Worm (Caenorhabditis elegans) whole organism, L4 larva: ENCODE data around the gene nrsn-1.
A peak's percentile ranks its signal among the peaks of the same experiment; 100 is the strongest.

Source experiments
- aha-1 ChIP-seq: fragments of 150-350 bp; peaks from one replicate; lab custom pipeline; 2014; ENCODE audit warnings: missing biosample characterization, missing genetic modification characterization
- ces-1 ChIP-seq: fragments of 150-350 bp; sonication (generic microtip); optimal IDR thresholded peaks from 4 replicates; lab custom pipeline; 2014; ENCODE audit warnings: missing biosample characterization, missing genetic modification reagents, missing genetic modification characterization
- ctbp-1 ChIP-seq: fragments of 200-800 bp; sonication (Bioruptor generic); IDR thresholded peaks from 2 replicates; pipeline ENCODE4 v1.3.6; 2022; ENCODE audit warnings: missing genetic modification reagents, missing genetic modification characterization, missing compliant biosample characterization
- dmd-8 ChIP-seq: fragments of 200-800 bp; sonication (Bioruptor generic); IDR thresholded peaks from 2 replicates; pipeline ENCODE4 v1.3.6; 2022; ENCODE audit warnings: missing genetic modification characterization, missing compliant biosample characterization
- egl-27 ChIP-seq: sonication (generic microtip); optimal IDR thresholded peaks from 3 replicates; lab custom pipeline; 2017; ENCODE audit warnings: missing biosample characterization, missing genetic modification reagents, missing genetic modification characterization
- fos-1 ChIP-seq: fragments of 150-350 bp; optimal IDR thresholded peaks from 2 replicates; lab custom pipeline; 2014; ENCODE audit warnings: missing biosample characterization, missing genetic modification characterization
- hlh-30 ChIP-seq: sonication (generic microtip); optimal IDR thresholded peaks from 2 replicates; lab custom pipeline; 2017; ENCODE audit warnings: antibody characterized with exemption, mild to moderate bottlenecking, missing genetic modification characterization, missing compliant biosample characterization; ENCODE audit not compliant: insufficient read depth
- lin-1 ChIP-seq: fragments of 200-800 bp; sonication (Bioruptor generic); IDR thresholded peaks from 2 replicates; pipeline ENCODE4 v1.3.6; 2022; ENCODE audit warnings: missing genetic modification reagents, missing genetic modification characterization, missing compliant biosample characterization
- nhr-28 ChIP-seq: fragments of 150-350 bp; optimal IDR thresholded peaks from 2 replicates; lab custom pipeline; 2014; ENCODE audit warnings: missing biosample characterization, missing genetic modification characterization
- nhr-41 ChIP-seq: fragments of 200-800 bp; sonication (Bioruptor generic); IDR thresholded peaks from 2 replicates; pipeline ENCODE4 v1.3.6; 2022; ENCODE audit warnings: missing genetic modification reagents, missing genetic modification characterization, missing compliant biosample characterization
- skn-1 ChIP-seq: fragments of 150-350 bp; optimal IDR thresholded peaks from 2 replicates; lab custom pipeline; 2014; ENCODE audit warnings: missing biosample characterization, missing genetic modification characterization
- unc-130 ChIP-seq: sonication (generic microtip); optimal IDR thresholded peaks from 2 replicates; lab custom pipeline; 2016; ENCODE audit warnings: missing genetic modification reagents, missing genetic modification characterization, missing compliant biosample characterization
- vab-7 ChIP-seq: fragments of 200-800 bp; sonication (Bioruptor generic); IDR thresholded peaks from 2 replicates; pipeline ENCODE4 v1.3.6; 2022; ENCODE audit warnings: missing genetic modification reagents, missing genetic modification characterization, missing compliant biosample characterization

DNA sequence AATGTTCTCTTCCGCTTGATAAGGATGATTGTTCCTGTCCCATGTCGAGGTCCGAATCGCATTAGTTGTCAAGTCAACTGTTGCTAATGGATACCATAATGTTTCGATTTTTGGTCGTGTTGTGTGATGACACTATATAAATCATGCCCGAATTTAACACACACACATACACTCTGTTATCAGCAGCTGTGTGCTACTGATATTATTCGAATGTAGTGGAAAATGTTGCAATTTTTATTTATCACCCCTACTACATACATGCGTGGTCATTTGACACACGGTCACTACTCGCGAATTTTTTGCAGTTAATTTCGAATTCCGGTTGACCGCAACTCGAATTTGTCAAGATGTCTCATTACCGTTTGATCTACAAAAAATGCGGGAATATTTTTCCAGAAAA is 23.2 kb downstream of the nrsn-1 start:
- no peak for TF ChIP-seq ctbp-1
- TF ChIP-seq ces-1 (GFP tag; lab: Kevin White, UChicago) = no peak
- TF ChIP-seq aha-1 = no peak
- no peak for TF ChIP-seq dmd-8
- no peak for TF ChIP-seq egl-27 (tag; lab: Kevin White, UChicago)
- no peak for TF ChIP-seq skn-1 (tag; lab: Kevin White, UChicago)
- no peak for TF ChIP-seq fos-1 (tag; lab: Kevin White, UChicago)
- peak; percentile 85 for TF ChIP-seq nhr-28
- TF ChIP-seq vab-7 = no peak
- no peak for TF ChIP-seq lin-1 (GFP tag; lab: Robert Waterston, UW)
- TF ChIP-seq hlh-30 (tag; lab: Kevin White, UChicago) = peak; percentile 27
- no peak for TF ChIP-seq unc-130 (GFP tag; lab: Kevin White, UChicago)
- TF ChIP-seq nhr-41 (GFP tag; lab: Robert Waterston, UW) = no peak
